Worm (Caenorhabditis elegans) whole organism, late embryonic: ENCODE data around the gene Y38H6A.5.

Experiments
- F13H6.1 ChIP-seq: sonication (generic microtip); optimal IDR thresholded peaks from 2 replicates; lab custom pipeline; 2016; ENCODE audit warnings: missing genetic modification characterization, missing compliant biosample characterization
- ama-1 ChIP-seq: fragments of 150-350 bp; optimal IDR thresholded peaks from 2 replicates; lab custom pipeline; 2014
- ceh-14 ChIP-seq: sonication (generic microtip); optimal IDR thresholded peaks from 2 replicates; lab custom pipeline; 2016; ENCODE audit warnings: missing genotype, missing genetic modification characterization, missing compliant biosample characterization
- fkh-10 ChIP-seq: fragments of 150-350 bp; optimal IDR thresholded peaks from 2 replicates; lab custom pipeline; 2014; ENCODE audit warnings: missing biosample characterization, missing genetic modification reagents, missing genetic modification characterization
- lim-6 ChIP-seq: sonication (generic microtip); optimal IDR thresholded peaks from 2 replicates; lab custom pipeline; 2016; ENCODE audit warnings: missing genetic modification characterization, missing compliant biosample characterization
- mec-3 ChIP-seq: sonication (generic microtip); optimal IDR thresholded peaks from 2 replicates; lab custom pipeline; 2016; ENCODE audit warnings: borderline replicate concordance, missing genetic modification characterization, missing compliant biosample characterization
- nfya-1 ChIP-seq: sonication (generic microtip); optimal IDR thresholded peaks from 2 replicates; lab custom pipeline; 2017; ENCODE audit warnings: missing genetic modification characterization, mild to moderate bottlenecking, missing compliant biosample characterization, antibody characterized with exemption, moderate library complexity
- nhr-11 ChIP-seq: fragments of 150-350 bp; optimal IDR thresholded peaks from 2 replicates; lab custom pipeline; 2014; ENCODE audit warnings: missing biosample characterization, missing genetic modification characterization
- odd-2 ChIP-seq: sonication (generic microtip); optimal IDR thresholded peaks from 2 replicates; lab custom pipeline; 2017; ENCODE audit warnings: antibody characterized with exemption, mild to moderate bottlenecking, missing genetic modification characterization, missing compliant biosample characterization
- pha-4 ChIP-seq: fragments of 150-350 bp; optimal IDR thresholded peaks from 2 replicates; lab custom pipeline; 2018; ENCODE audit warnings: missing biosample characterization, missing genetic modification reagents, missing genetic modification characterization
- sox-4 ChIP-seq: sonication (generic microtip); optimal IDR thresholded peaks from 2 replicates; lab custom pipeline; 2017; ENCODE audit warnings: mild to moderate bottlenecking, missing genetic modification characterization, inconsistent platforms, missing compliant biosample characterization
- tbx-2 ChIP-seq: sonication (generic microtip); optimal IDR thresholded peaks from 2 replicates; lab custom pipeline; 2016; ENCODE audit warnings: missing genetic modification characterization, missing compliant biosample characterization
- unc-42 ChIP-seq: sonication (generic microtip); optimal IDR thresholded peaks from 2 replicates; lab custom pipeline; 2016; ENCODE audit warnings: missing genotype, missing genetic modification characterization, missing compliant biosample characterization
- unc-55 ChIP-seq: sonication (generic microtip); optimal IDR thresholded peaks from 2 replicates; lab custom pipeline; 2017; ENCODE audit warnings: missing biosample characterization, missing genetic modification reagents, missing genetic modification characterization

ce11 chrV:20282827-20283226, 52.3 kb downstream of the Y38H6A.5 start:
- no peak for TF ChIP-seq F13H6.1 (tag; lab: Kevin White, UChicago)
- TF ChIP-seq sox-4: no peak
- TF ChIP-seq fkh-10: no peak
- TF ChIP-seq ceh-14 (tag; lab: Kevin White, UChicago): no peak
- TF ChIP-seq tbx-2: no peak
- no peak for TF ChIP-seq mec-3 (tag; lab: Kevin White, UChicago)
- no peak for TF ChIP-seq pha-4 (tag; lab: Kevin White, UChicago)
- no peak for TF ChIP-seq unc-55 (GFP tag; lab: Kevin White, UChicago)
- TF ChIP-seq unc-42 (tag; lab: Kevin White, UChicago): no peak
- no peak for TF ChIP-seq ama-1 (lab: Kevin White, UChicago)
- TF ChIP-seq lim-6 (tag; lab: Kevin White, UChicago): no peak
- no peak for TF ChIP-seq nhr-11 (tag; lab: Kevin White, UChicago)
- TF ChIP-seq odd-2 (tag; lab: Kevin White, UChicago): no peak
- no peak for TF ChIP-seq nfya-1 (tag; lab: Kevin White, UChicago)
